Worm (Caenorhabditis elegans) whole organism, late embryonic: Measurements from ENCODE around the gene pmp-2.

Experiments used
- C38D4.7 ChIP-seq: fragments of 200-800 bp; sonication (Bioruptor generic); optimal IDR thresholded peaks from 2 replicates; lab custom pipeline; 2018; ENCODE audit warnings: mild to moderate bottlenecking, missing genetic modification characterization, moderate library complexity, missing compliant biosample characterization
- F13H6.1 ChIP-seq: sonication (generic microtip); optimal IDR thresholded peaks from 2 replicates; lab custom pipeline; 2016; ENCODE audit warnings: missing genetic modification characterization, missing compliant biosample characterization
- K02D7.2 ChIP-seq: sonication (generic microtip); optimal IDR thresholded peaks from 2 replicates; lab custom pipeline; 2017; ENCODE audit warnings: mild to moderate bottlenecking, missing genetic modification characterization, missing compliant biosample characterization
- K09A11.1 ChIP-seq: sonication (generic microtip); optimal IDR thresholded peaks from 2 replicates; lab custom pipeline; 2017; ENCODE audit warnings: antibody characterized with exemption, mild to moderate bottlenecking, missing genetic modification characterization, missing compliant biosample characterization; ENCODE audit not compliant: insufficient read depth
- ama-1 ChIP-seq: fragments of 150-350 bp; optimal IDR thresholded peaks from 2 replicates; lab custom pipeline; 2014
- ceh-18 ChIP-seq: sonication (generic microtip); optimal IDR thresholded peaks from 2 replicates; lab custom pipeline; 2016; ENCODE audit warnings: missing genetic modification characterization, missing compliant biosample characterization
- ceh-19 ChIP-seq: fragments of 200-800 bp; sonication (Bioruptor generic); optimal IDR thresholded peaks from 2 replicates; lab custom pipeline; 2018; ENCODE audit warnings: mild to moderate bottlenecking, missing genetic modification characterization, missing compliant biosample characterization
- ceh-2 ChIP-seq: sonication (generic microtip); optimal IDR thresholded peaks from 2 replicates; lab custom pipeline; 2016; ENCODE audit warnings: missing genotype, missing genetic modification characterization, missing compliant biosample characterization
- ceh-22 ChIP-seq: sonication (generic microtip); optimal IDR thresholded peaks from 2 replicates; lab custom pipeline; 2017; ENCODE audit warnings: missing biosample characterization, missing genetic modification characterization
- ceh-24 ChIP-seq: sonication (generic microtip); optimal IDR thresholded peaks from 2 replicates; lab custom pipeline; 2016; ENCODE audit warnings: mild to moderate bottlenecking, missing genetic modification characterization, missing compliant biosample characterization
- ceh-30 ChIP-seq: fragments of 150-350 bp; optimal IDR thresholded peaks from 2 replicates; lab custom pipeline; 2014; ENCODE audit warnings: missing biosample characterization, missing genetic modification characterization
- ceh-31 ChIP-seq: sonication (generic microtip); optimal IDR thresholded peaks from 2 replicates; lab custom pipeline; 2016; ENCODE audit warnings: missing genetic modification characterization, missing compliant biosample characterization
- ceh-34 ChIP-seq: sonication (generic microtip); optimal IDR thresholded peaks from 2 replicates; lab custom pipeline; 2016; ENCODE audit warnings: mild to moderate bottlenecking, missing genetic modification characterization, missing compliant biosample characterization
- ceh-45 ChIP-seq: fragments of 200-800 bp; sonication (Bioruptor generic); IDR thresholded peaks from 2 replicates; pipeline ENCODE4 v1.3.6; 2022; ENCODE audit warnings: missing genetic modification reagents, missing genetic modification characterization, missing compliant biosample characterization
- ceh-48 ChIP-seq: sonication (generic microtip); optimal IDR thresholded peaks from 2 replicates; lab custom pipeline; 2016; ENCODE audit warnings: missing genetic modification characterization, inconsistent platforms, missing compliant biosample characterization
- ceh-6 ChIP-seq: fragments of 200-800 bp; sonication (Bioruptor generic); optimal IDR thresholded peaks from 2 replicates; lab custom pipeline; 2018; ENCODE audit warnings: mild to moderate bottlenecking, missing genetic modification characterization, missing compliant biosample characterization
- ceh-9 ChIP-seq: sonication (generic microtip); optimal IDR thresholded peaks from 2 replicates; lab custom pipeline; 2016; ENCODE audit warnings: mild to moderate bottlenecking, missing genetic modification characterization, inconsistent platforms, missing compliant biosample characterization
- dmd-4 ChIP-seq: sonication (generic microtip); optimal IDR thresholded peaks from 2 replicates; lab custom pipeline; 2016; ENCODE audit warnings: borderline replicate concordance, missing genetic modification characterization, missing compliant biosample characterization
- dve-1 ChIP-seq: sonication (generic microtip); optimal IDR thresholded peaks from 2 replicates; lab custom pipeline; 2017; ENCODE audit warnings: antibody characterized with exemption, mild to moderate bottlenecking, missing genetic modification characterization, missing compliant biosample characterization
- elt-2 ChIP-seq: sonication (generic microtip); optimal IDR thresholded peaks from 2 replicates; lab custom pipeline; 2016; ENCODE audit warnings: missing genetic modification reagents, missing genetic modification characterization, missing compliant biosample characterization
- elt-4 ChIP-seq: sonication (generic microtip); optimal IDR thresholded peaks from 2 replicates; lab custom pipeline; 2016; ENCODE audit warnings: missing genetic modification characterization, missing compliant biosample characterization
- eyg-1 ChIP-seq: sonication (generic microtip); optimal IDR thresholded peaks from 2 replicates; lab custom pipeline; 2016; ENCODE audit warnings: missing genotype, missing genetic modification characterization, missing compliant biosample characterization
- hlh-15 ChIP-seq: sonication (generic microtip); optimal IDR thresholded peaks from 2 replicates; lab custom pipeline; 2016; ENCODE audit warnings: missing genetic modification characterization, missing compliant biosample characterization
- hlh-6 ChIP-seq: sonication (generic microtip); optimal IDR thresholded peaks from 2 replicates; lab custom pipeline; 2016; ENCODE audit warnings: missing genotype, missing genetic modification characterization, missing compliant biosample characterization
- hlh-8 ChIP-seq: sonication (generic microtip); optimal IDR thresholded peaks from 2 replicates; lab custom pipeline; 2016; ENCODE audit warnings: missing genotype, missing genetic modification characterization, missing compliant biosample characterization
- nhr-11 ChIP-seq: fragments of 150-350 bp; optimal IDR thresholded peaks from 2 replicates; lab custom pipeline; 2014; ENCODE audit warnings: missing biosample characterization, missing genetic modification characterization
- pat-9 ChIP-seq: fragments of 200-800 bp; sonication (Bioruptor generic); optimal IDR thresholded peaks from 2 replicates; lab custom pipeline; 2018; ENCODE audit warnings: mild to moderate bottlenecking, missing genetic modification characterization, moderate library complexity, missing compliant biosample characterization
- pax-1 ChIP-seq: fragments of 150-350 bp; optimal IDR thresholded peaks from 2 replicates; lab custom pipeline; 2014; ENCODE audit warnings: missing biosample characterization, missing genetic modification characterization
- pha-2 ChIP-seq: sonication (generic microtip); optimal IDR thresholded peaks from 2 replicates; lab custom pipeline; 2017; ENCODE audit warnings: mild to moderate bottlenecking, missing genetic modification characterization, missing compliant biosample characterization
- pha-4 ChIP-seq: fragments of 150-350 bp; optimal IDR thresholded peaks from 2 replicates; lab custom pipeline; 2018; ENCODE audit warnings: missing biosample characterization, missing genetic modification reagents, missing genetic modification characterization
- pqm-1 ChIP-seq: sonication (generic microtip); optimal IDR thresholded peaks from 2 replicates; lab custom pipeline; 2016; ENCODE audit warnings: missing genetic modification characterization, missing compliant biosample characterization
- ref-2 ChIP-seq: sonication (generic microtip); optimal IDR thresholded peaks from 2 replicates; lab custom pipeline; 2016; ENCODE audit warnings: missing genetic modification characterization, missing compliant biosample characterization
- syd-9 ChIP-seq: sonication (generic microtip); optimal IDR thresholded peaks from 2 replicates; lab custom pipeline; 2016; ENCODE audit warnings: mild to moderate bottlenecking, missing genetic modification characterization, moderate library complexity, missing compliant biosample characterization
- ttx-3 ChIP-seq: sonication (generic microtip); optimal IDR thresholded peaks from 2 replicates; lab custom pipeline; 2016; ENCODE audit warnings: missing genetic modification reagents, missing genetic modification characterization, missing compliant biosample characterization
- unc-3 ChIP-seq, 2 experiments: fragments of 200-800 bp in 1 of 2; sonication (Bioruptor generic) in 1 of 2; sonication (generic microtip) in 1 of 2; conservative IDR thresholded peaks in 1 of 2; optimal IDR thresholded peaks in 1 of 2; 2 replicates each; pipeline versions ENCODE4 v1.3.6 to Lab custom; 2016 to 2022; ENCODE audit warnings: missing compliant biosample characterization in 2 of 2, missing genetic modification characterization in 2 of 2, missing genetic modification reagents in 1 of 2
- unc-42 ChIP-seq: sonication (generic microtip); optimal IDR thresholded peaks from 2 replicates; lab custom pipeline; 2016; ENCODE audit warnings: missing genotype, missing genetic modification characterization, missing compliant biosample characterization
- unc-55 ChIP-seq: sonication (generic microtip); optimal IDR thresholded peaks from 2 replicates; lab custom pipeline; 2017; ENCODE audit warnings: missing biosample characterization, missing genetic modification reagents, missing genetic modification characterization
- ztf-16 ChIP-seq: sonication (generic microtip); optimal IDR thresholded peaks from 2 replicates; lab custom pipeline; 2017; ENCODE audit warnings: missing genetic modification characterization, missing compliant biosample characterization

The pmp-2 gene

DNA sequence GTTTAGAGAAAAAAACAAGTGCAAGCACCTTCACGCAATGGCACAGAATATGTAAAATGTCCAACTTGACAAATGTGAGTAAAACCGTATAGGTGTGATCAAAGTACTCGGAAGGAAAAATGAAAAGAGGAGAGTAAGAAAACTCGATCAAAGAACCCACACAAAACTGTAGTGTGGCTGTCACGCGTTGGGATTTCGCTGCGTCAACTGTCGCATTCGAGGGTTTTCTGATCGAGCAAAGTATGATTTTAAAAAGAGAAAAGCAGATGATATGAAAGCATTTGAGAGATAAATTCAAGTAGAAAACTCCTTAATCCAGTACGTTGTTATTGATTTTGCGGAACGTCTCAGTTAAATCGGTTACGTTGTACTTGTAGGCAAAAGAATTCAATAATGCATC lies 4.2 kb upstream of the pmp-2 start:
- no peak for TF ChIP-seq ceh-6 (GFP tag; lab: Kevin White, UChicago)
- no peak for TF ChIP-seq ceh-22 (tag; lab: Kevin White, UChicago)
- TF ChIP-seq unc-55 (GFP tag; lab: Kevin White, UChicago), result peak; percentile 26
- no peak for TF ChIP-seq unc-3 (GFP tag; conservative IDR thresholded peaks at IDR 0.05; lab: Robert Waterston, UW)
- TF ChIP-seq unc-3 (tag; optimal IDR thresholded peaks at IDR 0.05; lab: Kevin White, UChicago), result no peak
- no peak for TF ChIP-seq ceh-18 (tag; lab: Kevin White, UChicago)
- no peak for TF ChIP-seq ceh-2
- no peak for TF ChIP-seq pat-9
- no peak for TF ChIP-seq hlh-8 (tag; lab: Kevin White, UChicago)

DNA sequence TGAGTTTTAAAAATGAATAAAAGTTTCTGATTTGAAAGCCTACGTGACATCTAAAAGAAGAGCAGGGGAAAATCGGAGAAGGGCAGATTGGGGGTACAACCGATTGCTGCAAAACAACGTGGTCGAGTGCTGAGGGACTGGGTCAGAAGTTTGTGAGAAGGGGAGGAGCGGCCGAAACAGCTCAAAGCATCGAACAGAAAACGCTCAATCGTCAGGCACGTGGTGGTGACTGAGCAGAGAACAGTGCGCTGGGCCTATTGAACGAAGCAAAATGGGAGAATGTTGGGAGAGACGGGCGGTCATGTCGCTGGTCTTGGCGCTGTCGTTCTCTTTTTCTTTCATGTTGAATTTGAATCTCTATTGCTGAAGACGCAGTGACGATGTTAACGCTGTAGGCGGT lies 3.6 kb upstream of the pmp-2 start:
- no peak for TF ChIP-seq ceh-34 (tag; lab: Kevin White, UChicago)
- no peak for TF ChIP-seq hlh-8 (tag; lab: Kevin White, UChicago)
- no peak for TF ChIP-seq K02D7.2 (tag; lab: Kevin White, UChicago)
- no peak for TF ChIP-seq ceh-45 (GFP tag; lab: Robert Waterston, UW)
- TF ChIP-seq ceh-18 (tag; lab: Kevin White, UChicago), result peak; percentile 47
- TF ChIP-seq pqm-1, result peak; percentile 19
- TF ChIP-seq elt-2, result no peak
- TF ChIP-seq unc-42 (tag; lab: Kevin White, UChicago), result peak; percentile 12

DNA sequence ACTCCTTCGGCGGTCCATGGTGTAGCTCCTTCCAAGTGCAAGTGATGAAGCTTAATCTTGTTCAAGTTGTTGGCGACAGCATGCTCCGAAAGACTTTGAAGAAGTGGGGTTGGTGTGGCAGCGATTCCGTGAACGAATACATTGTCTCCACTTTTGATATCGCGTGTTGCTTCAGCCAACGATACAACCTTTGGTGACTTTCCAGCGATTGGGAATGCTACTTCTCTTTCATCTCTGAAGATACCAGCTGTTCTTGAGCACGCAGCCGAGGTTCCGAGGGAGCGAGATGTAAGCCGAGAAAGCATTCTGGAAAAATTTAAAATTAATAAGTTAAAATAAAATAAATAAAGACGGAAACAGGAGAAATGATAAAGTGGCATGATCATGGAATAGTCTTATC lies 2.5 kb upstream of the pmp-2 start, which contains the start of gene acer-1:
Gene acer-1 (minus strand): TSS at position 306 of the 400 bp plus-strand sequence.
- TF ChIP-seq ceh-48 (tag; lab: Kevin White, UChicago), result no peak
- TF ChIP-seq K09A11.1 (tag; lab: Kevin White, UChicago), result no peak
- TF ChIP-seq K02D7.2 (tag; lab: Kevin White, UChicago), result no peak
- TF ChIP-seq ztf-16, result no peak
- TF ChIP-seq pha-4 (tag; lab: Kevin White, UChicago), result no peak
- TF ChIP-seq hlh-8 (tag; lab: Kevin White, UChicago), result no peak
- TF ChIP-seq pha-2 (tag; lab: Kevin White, UChicago), result no peak
- TF ChIP-seq ceh-24 (tag; lab: Kevin White, UChicago), result no peak
- no peak for TF ChIP-seq ceh-19
- TF ChIP-seq syd-9 (tag; lab: Kevin White, UChicago), result no peak
- no peak for TF ChIP-seq hlh-15 (tag; lab: Kevin White, UChicago)
- TF ChIP-seq ceh-31, result no peak
- no peak for TF ChIP-seq ceh-9 (tag; lab: Kevin White, UChicago)
- no peak for TF ChIP-seq ceh-30 (tag; lab: Kevin White, UChicago)
- TF ChIP-seq ref-2 (tag; lab: Kevin White, UChicago), result no peak
- TF ChIP-seq hlh-6, result no peak
- no peak for TF ChIP-seq dmd-4 (tag; lab: Kevin White, UChicago)
- TF ChIP-seq C38D4.7 (GFP tag; lab: Kevin White, UChicago), result no peak

DNA sequence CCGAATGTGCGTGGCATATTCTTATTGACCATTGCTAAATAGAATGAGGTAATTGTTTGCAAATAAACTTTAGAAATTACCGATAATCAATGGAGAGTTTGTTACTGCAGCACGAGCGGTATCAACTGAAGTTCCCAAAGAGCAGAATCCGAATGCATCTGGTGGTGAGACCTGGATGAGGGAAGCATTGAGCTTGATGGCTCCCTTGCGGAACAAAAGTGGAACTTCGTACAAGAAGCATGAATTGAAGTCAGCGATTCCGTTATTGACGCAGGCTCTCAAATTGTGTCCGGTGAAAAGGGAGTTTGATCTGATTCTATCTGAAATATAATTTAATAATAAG lies 1.9 kb upstream of the pmp-2 start:
- TF ChIP-seq elt-4 (no peak), nhr-11 (tag; lab: Kevin White, UChicago) (no peak), unc-55 (GFP tag; lab: Kevin White, UChicago) (no peak)

DNA sequence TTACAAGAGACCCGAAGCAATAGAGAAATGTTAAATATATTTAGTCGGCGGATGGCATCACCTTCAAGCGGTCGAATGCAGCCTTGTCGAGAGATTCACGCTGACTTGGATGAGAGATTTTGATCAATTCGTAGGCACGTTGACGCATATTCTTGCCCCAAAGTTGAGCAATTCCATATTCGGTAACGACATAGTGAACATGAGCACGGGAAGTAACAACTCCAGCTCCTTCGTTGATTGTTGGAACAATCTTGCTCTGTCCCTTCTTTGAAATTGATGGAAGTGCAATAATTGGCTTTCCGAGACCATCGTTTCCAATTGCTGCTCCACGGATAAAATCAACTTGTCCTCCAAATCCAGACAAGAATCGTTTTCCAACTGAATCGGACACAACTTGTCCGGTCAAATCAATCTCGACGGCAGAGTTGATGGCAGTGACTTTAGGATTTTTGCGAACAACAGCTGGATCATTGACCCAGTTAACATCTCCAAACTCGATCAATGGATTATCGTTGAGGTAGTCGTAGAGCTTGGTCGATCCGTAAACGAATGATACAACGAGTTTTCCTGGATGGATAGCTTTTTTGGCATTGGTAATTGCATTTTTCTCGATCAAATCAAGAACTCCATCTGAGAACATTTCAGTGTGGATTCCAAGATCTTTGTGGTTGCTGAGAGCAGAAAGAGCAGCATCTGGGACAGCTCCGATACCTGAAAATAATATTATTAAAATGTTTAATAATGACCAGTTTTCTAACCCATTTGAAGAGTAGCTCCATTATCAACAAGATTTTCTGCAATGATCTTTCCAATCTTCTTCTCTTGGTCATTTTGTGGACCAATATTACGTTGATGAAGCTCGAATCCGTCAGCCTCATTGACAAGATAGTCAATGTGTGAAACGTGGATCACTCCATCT lies 1.3 kb upstream of the pmp-2 start:
- TF ChIP-seq ceh-6 (GFP tag; lab: Kevin White, UChicago) (no peak), dmd-4 (tag; lab: Kevin White, UChicago) (no peak), dve-1 (tag; lab: Kevin White, UChicago) (no peak), ceh-48 (tag; lab: Kevin White, UChicago) (no peak), ceh-19 (no peak), ttx-3 (tag; lab: Kevin White, UChicago) (no peak), ceh-30 (tag; lab: Kevin White, UChicago) (no peak), eyg-1 (tag; lab: Kevin White, UChicago) (no peak), ama-1 (lab: Kevin White, UChicago) (no peak), F13H6.1 (tag; lab: Kevin White, UChicago) (no peak), pax-1 (tag; lab: Kevin White, UChicago) (no peak), ceh-18 (tag; lab: Kevin White, UChicago) (no peak)
